Fruit fly (Drosophila melanogaster) whole organism: Measurements from ENCODE around the gene MFS9.

Experiments used
- CG8478 ChIP-seq: fragments of >200 bp; optimal IDR thresholded peaks from 2 replicates; lab custom pipeline; 2018; ENCODE audit warnings: inconsistent platforms
- pan ChIP-seq: fragments of >200 bp; optimal IDR thresholded peaks from 2 replicates; lab custom pipeline; 2017
- usp ChIP-seq: fragments of >200 bp; optimal IDR thresholded peaks from 2 replicates; lab custom pipeline; 2017; ENCODE audit warnings: missing biosample characterization, missing genetic modification characterization, mixed read lengths

dm6 chr3R:20554300-20554699 is 42.0 kb upstream of the MFS9 start, which contains the start of gene att-ORFB:
- TF ChIP-seq pan (lab: Kevin White, UChicago), result no peak
- TF ChIP-seq CG8478, result no peak
- no peak for TF ChIP-seq usp (GFP tag; lab: Kevin White, UChicago)
